Fruit fly (Drosophila melanogaster) whole organism, embryonic: ENCODE measurements around the gene CG10435.

Experiments
- Abd-B ChIP-seq: fragments of 200-800 bp; sonication (Bioruptor generic); optimal IDR thresholded peaks from 2 replicates; lab custom pipeline; 2018; ENCODE audit warnings: missing biosample characterization, mild to moderate bottlenecking, missing genetic modification characterization, moderate library complexity
- Atf6 ChIP-seq: fragments of 200-800 bp; sonication (Bioruptor generic); IDR thresholded peaks from 2 replicates; pipeline ENCODE4 v1.3.6; 2022; ENCODE audit warnings: missing biosample characterization, missing genetic modification characterization
- CG10147 ChIP-seq: fragments of 200-800 bp; sonication (Bioruptor generic); optimal IDR thresholded peaks from 2 replicates; lab custom pipeline; 2019; ENCODE audit warnings: missing biosample characterization, mild to moderate bottlenecking, missing genetic modification characterization, moderate library complexity
- CG10431 ChIP-seq: fragments of 200-800 bp; sonication (Bioruptor generic); optimal IDR thresholded peaks from 3 replicates; lab custom pipeline; 2018; ENCODE audit warnings: missing biosample characterization, mild to moderate bottlenecking, missing genetic modification characterization
- CG12744 ChIP-seq: fragments of 200-800 bp; sonication (Bioruptor generic); optimal IDR thresholded peaks from 2 replicates; lab custom pipeline; 2016; ENCODE audit warnings: missing biosample characterization, missing genetic modification characterization
- CG13296 ChIP-seq: fragments of 200-800 bp; sonication (Bioruptor generic); optimal IDR thresholded peaks from 3 replicates; lab custom pipeline; 2018; ENCODE audit warnings: missing biosample characterization, mild to moderate bottlenecking, missing genetic modification characterization
- CG13424 ChIP-seq: fragments of 200-800 bp; sonication (Bioruptor generic); optimal IDR thresholded peaks from 2 replicates; lab custom pipeline; 2019; ENCODE audit warnings: missing biosample characterization, mild to moderate bottlenecking, missing genetic modification characterization, moderate library complexity
- CG13894 ChIP-seq: fragments of 200-800 bp; sonication (Bioruptor generic); optimal IDR thresholded peaks from 3 replicates; lab custom pipeline; 2018; ENCODE audit warnings: missing biosample characterization, mild to moderate bottlenecking, missing genetic modification characterization, moderate library complexity
- CG15269 ChIP-seq: fragments of 200-800 bp; sonication (Bioruptor generic); optimal IDR thresholded peaks from 2 replicates; lab custom pipeline; 2018; ENCODE audit warnings: missing biosample characterization, mild to moderate bottlenecking, missing genetic modification characterization, moderate library complexity
- CG1602 ChIP-seq: fragments of 200-800 bp; sonication (Bioruptor generic); optimal IDR thresholded peaks from 3 replicates; lab custom pipeline; 2016; ENCODE audit warnings: missing biosample characterization, missing genetic modification characterization
- CG17359 ChIP-seq: fragments of 200-800 bp; sonication (Bioruptor generic); optimal IDR thresholded peaks from 3 replicates; lab custom pipeline; 2018; ENCODE audit warnings: missing biosample characterization, mild to moderate bottlenecking, missing genetic modification characterization, moderate library complexity
- CG18262 ChIP-seq: fragments of 200-800 bp; optimal IDR thresholded peaks from 3 replicates; lab custom pipeline; 2019; ENCODE audit warnings: missing biosample characterization, mild to moderate bottlenecking, missing genetic modification characterization, moderate library complexity
- CG1832 ChIP-seq: fragments of 200-800 bp; sonication (Bioruptor generic); optimal IDR thresholded peaks from 2 replicates; lab custom pipeline; 2017; ENCODE audit warnings: missing biosample characterization, mild to moderate bottlenecking, missing genetic modification characterization, inconsistent platforms
- CG2120 ChIP-seq: fragments of 200-800 bp; sonication (Bioruptor generic); optimal IDR thresholded peaks from 3 replicates; lab custom pipeline; 2016; ENCODE audit warnings: missing biosample characterization, missing genetic modification characterization
- CG3847 ChIP-seq: fragments of 200-800 bp; sonication (Bioruptor generic); IDR thresholded peaks from 2 replicates; pipeline ENCODE4 v1.3.6; 2022; ENCODE audit warnings: missing biosample characterization, missing genetic modification characterization
- CG4617 ChIP-seq: fragments of 200-800 bp; sonication (Bioruptor generic); optimal IDR thresholded peaks from 3 replicates; lab custom pipeline; 2016; ENCODE audit warnings: missing biosample characterization, missing genetic modification characterization, borderline replicate concordance
- CG9609 ChIP-seq: fragments of 200-800 bp; sonication (Bioruptor generic); optimal IDR thresholded peaks from 3 replicates; lab custom pipeline; 2016; ENCODE audit warnings: missing biosample characterization, missing genetic modification characterization
- CG9797 ChIP-seq: fragments of 200-800 bp; sonication (Bioruptor generic); optimal IDR thresholded peaks from 3 replicates; lab custom pipeline; 2018; ENCODE audit warnings: missing biosample characterization, mild to moderate bottlenecking, missing genetic modification characterization
- Deaf1 ChIP-seq: fragments of 200-800 bp; optimal IDR thresholded peaks from 3 replicates; lab custom pipeline; 2019; ENCODE audit warnings: missing biosample characterization, mild to moderate bottlenecking, missing genetic modification characterization, moderate library complexity
- Dek ChIP-seq: fragments of 200-800 bp; sonication (Bioruptor generic); optimal IDR thresholded peaks from 3 replicates; lab custom pipeline; 2019; ENCODE audit warnings: missing biosample characterization, mild to moderate bottlenecking, missing genetic modification characterization, moderate library complexity
- Dref ChIP-seq: fragments of 200-800 bp; sonication (Bioruptor generic); IDR thresholded peaks from 2 replicates; pipeline ENCODE4 v1.3.6; 2022; ENCODE audit warnings: missing biosample characterization, missing genetic modification characterization
- Eip74EF ChIP-seq, 2 experiments: fragments of 200-800 bp in 1 of 2; fragments of >200 bp in 1 of 2; sonication (Bioruptor generic) in 1 of 2; optimal IDR thresholded peaks; 2 replicates each; lab custom pipeline; 2017 to 2019; ENCODE audit warnings: missing biosample characterization in 2 of 2, missing genetic modification characterization in 2 of 2, mild to moderate bottlenecking in 1 of 2, moderate library complexity in 1 of 2
- Elba2 ChIP-seq: fragments of 200-800 bp; sonication (Bioruptor generic); optimal IDR thresholded peaks from 3 replicates; lab custom pipeline; 2016; ENCODE audit warnings: missing biosample characterization, missing genetic modification characterization
- Max ChIP-seq: fragments of 200-800 bp; sonication (Bioruptor generic); optimal IDR thresholded peaks from 2 replicates; lab custom pipeline; 2016; ENCODE audit warnings: missing biosample characterization, mild to moderate bottlenecking, missing genetic modification characterization
- PHDP ChIP-seq: fragments of 200-800 bp; sonication (Bioruptor generic); optimal IDR thresholded peaks from 3 replicates; lab custom pipeline; 2018; ENCODE audit warnings: missing biosample characterization, mild to moderate bottlenecking, missing genetic modification characterization, moderate library complexity
- Side ChIP-seq: fragments of 200-800 bp; sonication (Bioruptor generic); optimal IDR thresholded peaks from 2 replicates; lab custom pipeline; 2016; ENCODE audit warnings: missing biosample characterization, missing genetic modification characterization
- Sry-β ChIP-seq: fragments of 200-800 bp; sonication (Bioruptor generic); optimal IDR thresholded peaks from 2 replicates; lab custom pipeline; 2018; ENCODE audit warnings: missing biosample characterization, mild to moderate bottlenecking, missing genetic modification characterization, moderate library complexity
- ab ChIP-seq: fragments of 200-800 bp; sonication (Bioruptor generic); optimal IDR thresholded peaks from 2 replicates; lab custom pipeline; 2016; ENCODE audit warnings: missing biosample characterization, missing genetic modification characterization
- ato ChIP-seq: fragments of 200-800 bp; sonication (Bioruptor generic); IDR thresholded peaks from 2 replicates; pipeline ENCODE4 v1.3.6; 2022; ENCODE audit warnings: missing biosample characterization, missing genetic modification characterization; ENCODE audit not compliant: partially characterized antibody
- caup ChIP-seq: fragments of 200-800 bp; sonication (Bioruptor generic); optimal IDR thresholded peaks from 3 replicates; lab custom pipeline; 2017; ENCODE audit warnings: missing biosample characterization, mild to moderate bottlenecking, missing genetic modification characterization, moderate library complexity; ENCODE audit not compliant: severe bottlenecking
- crc ChIP-seq: fragments of 200-800 bp; sonication (Bioruptor generic); optimal IDR thresholded peaks from 2 replicates; lab custom pipeline; 2016; ENCODE audit warnings: missing biosample characterization, missing genetic modification characterization
- esg ChIP-seq: fragments of 200-800 bp; sonication (Bioruptor generic); conservative IDR thresholded peaks from 2 replicates; pipeline ENCODE4 v1.3.6; 2022; ENCODE audit warnings: missing biosample characterization, missing genetic modification characterization
- eve ChIP-seq, 2 experiments: fragments of >200 bp; optimal IDR thresholded peaks; 2 replicates each; lab custom pipeline; 2017; ENCODE audit warnings: missing biosample characterization in 2 of 2, missing genetic modification characterization in 2 of 2
- gsb-n ChIP-seq: fragments of 200-800 bp; sonication (Bioruptor generic); optimal IDR thresholded peaks from 3 replicates; lab custom pipeline; 2018; ENCODE audit warnings: missing biosample characterization, mild to moderate bottlenecking, missing genetic modification characterization
- gt ChIP-seq: fragments of 200-800 bp; sonication (Bioruptor generic); IDR thresholded peaks from 2 replicates; pipeline ENCODE4 v1.3.6; 2022; ENCODE audit warnings: missing biosample characterization, missing genetic modification characterization
- h ChIP-seq: fragments of >200 bp; optimal IDR thresholded peaks from 2 replicates; lab custom pipeline; 2017
- hth ChIP-seq: fragments of >200 bp; optimal IDR thresholded peaks from 2 replicates; lab custom pipeline; 2017; ENCODE audit warnings: inconsistent platforms
- lmd ChIP-seq: fragments of 200-800 bp; sonication (Bioruptor generic); IDR thresholded peaks from 2 replicates; pipeline ENCODE4 v1.3.6; 2022; ENCODE audit warnings: missing biosample characterization, missing genetic modification characterization
- nom ChIP-seq: fragments of 200-800 bp; sonication (Bioruptor generic); optimal IDR thresholded peaks from 2 replicates; lab custom pipeline; 2017; ENCODE audit warnings: missing biosample characterization, missing genetic modification characterization, mild to moderate bottlenecking, moderate library complexity, missing genetic modification reagents
- pan ChIP-seq, 4 experiments: fragments of >200 bp in 3 of 4; fragments of 200-800 bp in 1 of 4; sonication (Bioruptor generic) in 1 of 4; optimal IDR thresholded peaks in 3 of 4; IDR thresholded peaks in 1 of 4; 2 replicates each; pipeline versions ENCODE4 v1.3.6 to Lab custom; 2017 to 2022; ENCODE audit warnings: missing biosample characterization in 2 of 4, missing genetic modification characterization in 2 of 4, mixed read lengths in 1 of 4
- ranshi ChIP-seq: fragments of 200-800 bp; sonication (Bioruptor generic); IDR thresholded peaks from 2 replicates; pipeline ENCODE4 v1.3.6; 2022; ENCODE audit warnings: missing biosample characterization, missing genetic modification characterization
- repo ChIP-seq: fragments of 200-800 bp; sonication (Bioruptor generic); optimal IDR thresholded peaks from 2 replicates; lab custom pipeline; 2016; ENCODE audit warnings: missing biosample characterization, missing genetic modification characterization
- rib ChIP-seq: fragments of 200-800 bp; sonication (Bioruptor generic); IDR thresholded peaks from 2 replicates; pipeline ENCODE4 v1.3.6; 2022; ENCODE audit warnings: missing biosample characterization, missing genetic modification characterization
- ro ChIP-seq: fragments of 200-800 bp; sonication (Bioruptor generic); IDR thresholded peaks from 2 replicates; pipeline ENCODE4 v1.3.6; 2022; ENCODE audit warnings: missing biosample characterization, missing genetic modification characterization
- sc ChIP-seq, 3 experiments: fragments of >200 bp in 2 of 3; fragments of 200-800 bp in 1 of 3; sonication (Bioruptor generic) in 1 of 3; optimal IDR thresholded peaks; 2 replicates in 2 of 3; 3 replicates in 1 of 3; lab custom pipeline; 2017; ENCODE audit warnings: mild to moderate bottlenecking in 1 of 3, missing biosample characterization in 1 of 3, missing genetic modification characterization in 1 of 3, missing genetic modification reagents in 1 of 3
- sqz ChIP-seq: fragments of 200-800 bp; sonication (Bioruptor generic); optimal IDR thresholded peaks from 3 replicates; lab custom pipeline; 2018; ENCODE audit warnings: missing biosample characterization, mild to moderate bottlenecking, missing genetic modification characterization
- ssp ChIP-seq: fragments of 200-800 bp; sonication (Bioruptor generic); IDR thresholded peaks from 2 replicates; pipeline ENCODE4 v1.3.6; 2022; ENCODE audit warnings: missing biosample characterization, missing genetic modification characterization
- tup ChIP-seq: fragments of 200-800 bp; sonication (Bioruptor generic); optimal IDR thresholded peaks from 2 replicates; lab custom pipeline; 2016; ENCODE audit warnings: missing biosample characterization, mild to moderate bottlenecking, missing genetic modification characterization, moderate library complexity
- vnd ChIP-seq: fragments of 200-800 bp; sonication (Bioruptor generic); IDR thresholded peaks from 3 replicates; pipeline ENCODE4 v1.3.6; 2022; ENCODE audit warnings: missing biosample characterization, missing genetic modification characterization; ENCODE audit not compliant: partially characterized antibody

Gene CG10435

dm6 chr3R:8027203-8027688 is 14.2 kb upstream of the CG10435 start (continued):
- TF ChIP-seq sc (optimal IDR thresholded peaks at IDR 0.05; lab: Kevin White, UChicago) (no peak), sc (GFP tag; optimal IDR thresholded peaks at IDR 0.05; lab: Kevin White, UChicago) (peak; percentile 86), CG18262 (tag; lab: Kevin White, UChicago) (peak; percentile 91), ranshi (GFP tag; lab: Robert Waterston, UW) (peak; percentile 69), ro (GFP tag; lab: Robert Waterston, UW) (0 out of 2 replicates have a peak, but pooled peaks have one; percentile 26), gt (GFP tag; lab: Robert Waterston, UW) (no peak), Dref (no peak), gsb-n (tag; lab: Kevin White, UChicago) (no peak), ab (GFP tag; lab: Kevin White, UChicago) (no peak), CG1602 (peak; percentile 78), Side (no peak), tup (GFP tag; lab: Kevin White, UChicago) (peak; percentile 32), rib (no peak), CG1832 (GFP tag; lab: Kevin White, UChicago) (no peak), CG3847 (GFP tag; lab: Robert Waterston, UW) (peak; percentile 82), crc (GFP tag; lab: Kevin White, UChicago) (no peak), PHDP (tag; lab: Kevin White, UChicago) (peak; percentile 95), Elba2 (GFP tag; lab: Kevin White, UChicago) (no peak), CG10431 (GFP tag; lab: Kevin White, UChicago) (peak; percentile 85), lmd (GFP tag; lab: Robert Waterston, UW) (peak; percentile 80), Eip74EF (GFP tag; optimal IDR thresholded peaks at IDR 0.05; lab: Kevin White, UChicago) (peak in 1 of 2 experiments; percentile 88), CG13894 (peak; percentile 40), esg (peak; percentile 81), repo (GFP tag; lab: Kevin White, UChicago) (no peak), CG13296 (GFP tag; lab: Kevin White, UChicago) (peak; percentile 90), Deaf1 (tag; lab: Kevin White, UChicago) (no peak), Atf6 (GFP tag; lab: Robert Waterston, UW) (no peak; the same call in 1 of the 2 replicates), CG2120 (GFP tag; lab: Kevin White, UChicago) (peak; percentile 77), caup (GFP tag; lab: Kevin White, UChicago) (peak; percentile 79), Abd-B (GFP tag; lab: Kevin White, UChicago) (peak; percentile 74), CG15269 (tag; lab: Kevin White, UChicago) (peak; percentile 93), hth (no peak), pan (optimal IDR thresholded peaks at IDR 0.05; lab: Kevin White, UChicago) (no peak), pan (GFP tag; optimal IDR thresholded peaks at IDR 0.05 in 1 of 2, IDR thresholded peaks at IDR 0.05 in 1 of 2) (peak in 1 of 2 experiments; percentile 75), CG10147 (GFP tag; lab: Kevin White, UChicago) (peak; percentile 81), Sry-β (no peak), CG4617 (GFP tag; lab: Kevin White, UChicago) (peak; percentile 67), ssp (GFP tag; lab: Robert Waterston, UW) (no peak; the same call in none of the 2 replicates), eve (GFP tag; optimal IDR thresholded peaks at IDR 0.05; lab: Kevin White, UChicago) (no peak), Max (GFP tag; lab: Kevin White, UChicago) (peak; percentile 61), vnd (no peak), CG13424 (peak; percentile 96), nom (GFP tag; lab: Kevin White, UChicago) (peak; percentile 87), h (lab: Kevin White, UChicago) (no peak), Dek (peak; percentile 91), CG12744 (GFP tag; lab: Kevin White, UChicago) (no peak), sqz (GFP tag; lab: Kevin White, UChicago) (no peak), ato (GFP tag; lab: Robert Waterston, UW) (no peak), CG9609 (GFP tag; lab: Kevin White, UChicago) (peak; percentile 44), CG9797 (no peak), CG17359 (tag; lab: Kevin White, UChicago) (peak; percentile 80)
